Fruit fly (Drosophila melanogaster) whole organism, wandering third instar larva: Measurements from ENCODE around the gene Neurochondrin.

Experiments
- Abd-B ChIP-seq: fragments of >200 bp; optimal IDR thresholded peaks from 2 replicates; lab custom pipeline; 2017; ENCODE audit warnings: missing biosample characterization, missing genetic modification characterization
- CG32264 ChIP-seq: fragments of 200-800 bp; sonication (Bioruptor generic); optimal IDR thresholded peaks from 2 replicates; lab custom pipeline; 2016; ENCODE audit warnings: missing biosample characterization, missing genetic modification characterization
- CG9705 ChIP-seq: fragments of 200-800 bp; sonication (Bioruptor generic); optimal IDR thresholded peaks from 2 replicates; lab custom pipeline; 2018; ENCODE audit warnings: missing biosample characterization, mild to moderate bottlenecking, missing genetic modification characterization
- CrebA ChIP-seq: fragments of 200-800 bp; sonication (Bioruptor generic); optimal IDR thresholded peaks from 2 replicates; lab custom pipeline; 2016; ENCODE audit warnings: missing biosample characterization, mild to moderate bottlenecking, missing genetic modification characterization, borderline replicate concordance
- Dfd ChIP-seq: fragments of >200 bp; optimal IDR thresholded peaks from 2 replicates; lab custom pipeline; 2017; ENCODE audit warnings: missing biosample characterization, missing genetic modification characterization
- Dif ChIP-seq: fragments of 200-275, 200-300 bp; sonication (Bioruptor generic); optimal IDR thresholded peaks from 2 replicates; lab custom pipeline; 2018; ENCODE audit warnings: missing biosample characterization, missing genetic modification characterization; ENCODE audit not compliant: partially characterized antibody
- GATAd ChIP-seq: sonication (Bioruptor generic); optimal IDR thresholded peaks from 2 replicates; lab custom pipeline; 2016; ENCODE audit warnings: missing biosample characterization, missing genetic modification characterization
- HLH106 ChIP-seq: fragments of 200-800 bp; optimal IDR thresholded peaks from 3 replicates; lab custom pipeline; 2019; ENCODE audit warnings: missing biosample characterization, mild to moderate bottlenecking, missing genetic modification characterization, moderate library complexity
- Hnf4 ChIP-seq: fragments of 200-800 bp; sonication (Bioruptor generic); optimal IDR thresholded peaks from 2 replicates; lab custom pipeline; 2016; ENCODE audit warnings: missing biosample characterization, mild to moderate bottlenecking, missing genetic modification characterization
- Hr78 ChIP-seq: fragments of >200 bp; optimal IDR thresholded peaks from 2 replicates; lab custom pipeline; 2017; ENCODE audit warnings: missing biosample characterization, missing genetic modification characterization
- Hr83 ChIP-seq: fragments of 200-300 bp; sonication (Bioruptor generic); optimal IDR thresholded peaks from 2 replicates; lab custom pipeline; 2016; ENCODE audit warnings: missing biosample characterization, mild to moderate bottlenecking, missing genetic modification characterization, moderate library complexity; ENCODE audit not compliant: poor library complexity, severe bottlenecking
- Jra ChIP-seq: sonication (Bioruptor generic); optimal IDR thresholded peaks from 2 replicates; lab custom pipeline; 2016; ENCODE audit warnings: missing biosample characterization, missing genetic modification characterization
- Mio ChIP-seq: sonication (Bioruptor generic); optimal IDR thresholded peaks from 2 replicates; lab custom pipeline; 2016; ENCODE audit warnings: missing biosample characterization, missing genetic modification characterization
- Myc ChIP-seq: fragments of >200 bp; optimal IDR thresholded peaks from 2 replicates; lab custom pipeline; 2017
- N ChIP-seq: fragments of >200 bp; optimal IDR thresholded peaks from 2 replicates; lab custom pipeline; 2018; ENCODE audit warnings: missing biosample characterization, missing external identifiers, missing genetic modification characterization
- OdsH ChIP-seq: fragments of 200-800 bp; sonication (Bioruptor generic); optimal IDR thresholded peaks from 2 replicates; lab custom pipeline; 2016; ENCODE audit warnings: missing biosample characterization, mild to moderate bottlenecking, missing genetic modification characterization
- Rel ChIP-seq, 2 experiments: fragments of 200-800 bp; sonication (Bioruptor generic) in 1 of 2; optimal IDR thresholded peaks; 2 replicates in 1 of 2; 3 replicates in 1 of 2; lab custom pipeline; 2016 to 2019; ENCODE audit warnings: mild to moderate bottlenecking in 2 of 2, missing biosample characterization in 2 of 2, missing genetic modification characterization in 2 of 2, moderate library complexity in 1 of 2
- Sp1 ChIP-seq: fragments of 200-800 bp; sonication (Bioruptor generic); optimal IDR thresholded peaks from 3 replicates; lab custom pipeline; 2019; ENCODE audit warnings: missing biosample characterization, mild to moderate bottlenecking, missing genetic modification characterization, moderate library complexity
- Vsx2 ChIP-seq: fragments of 200-300, 225-300 bp; sonication (Bioruptor generic); optimal IDR thresholded peaks from 2 replicates; lab custom pipeline; 2018; ENCODE audit warnings: missing biosample characterization, missing genetic modification characterization; ENCODE audit not compliant: partially characterized antibody
- br ChIP-seq: fragments of 200-800 bp; sonication (Bioruptor generic); optimal IDR thresholded peaks from 2 replicates; lab custom pipeline; 2016; ENCODE audit warnings: missing biosample characterization, missing genetic modification characterization
- brk ChIP-seq: fragments of 200-800 bp; sonication (Bioruptor generic); optimal IDR thresholded peaks from 2 replicates; lab custom pipeline; 2016; ENCODE audit warnings: missing biosample characterization, mild to moderate bottlenecking, missing genetic modification characterization
- dl ChIP-seq, 2 experiments: fragments of 175-275, 200-275 bp in 1 of 2; fragments of 200-275 bp in 1 of 2; sonication (Bioruptor generic); optimal IDR thresholded peaks; lab custom pipeline; 2018; ENCODE audit warnings: mild to moderate bottlenecking in 2 of 2, missing biosample characterization in 2 of 2, missing genetic modification characterization in 2 of 2, moderate library complexity in 2 of 2; ENCODE audit not compliant: partially characterized antibody in 2 of 2, insufficient read depth in 1 of 2
- dmrt93B ChIP-seq: fragments of 200-800 bp; sonication (Bioruptor generic); optimal IDR thresholded peaks from 2 replicates; lab custom pipeline; 2018; ENCODE audit warnings: missing biosample characterization, mild to moderate bottlenecking, missing genetic modification characterization
- dsf ChIP-seq: sonication (Bioruptor generic); optimal IDR thresholded peaks from 2 replicates; lab custom pipeline; 2016; ENCODE audit warnings: missing biosample characterization, missing genetic modification characterization, borderline replicate concordance
- ey ChIP-seq: fragments of 200-800 bp; sonication (Bioruptor generic); optimal IDR thresholded peaks from 2 replicates; lab custom pipeline; 2016; ENCODE audit warnings: missing biosample characterization, missing genetic modification characterization
- foxo ChIP-seq, 2 experiments: fragments of 200-800 bp; sonication (Bioruptor generic); optimal IDR thresholded peaks; 2 replicates in 1 of 2; 3 replicates in 1 of 2; lab custom pipeline; 2016 to 2017; ENCODE audit warnings: missing biosample characterization in 2 of 2, missing genetic modification characterization in 2 of 2
- fru ChIP-seq: fragments of 200-800 bp; sonication (Bioruptor generic); optimal IDR thresholded peaks from 3 replicates; lab custom pipeline; 2016; ENCODE audit warnings: missing biosample characterization, mild to moderate bottlenecking, missing genetic modification characterization
- h ChIP-seq: fragments of 200-800 bp; sonication (Bioruptor generic); optimal IDR thresholded peaks from 3 replicates; lab custom pipeline; 2016; ENCODE audit warnings: missing biosample characterization, mild to moderate bottlenecking, missing genetic modification characterization
- jim ChIP-seq: fragments of 175-275, 200-325 bp; sonication (Bioruptor generic); optimal IDR thresholded peaks from 2 replicates; lab custom pipeline; 2016; ENCODE audit warnings: missing biosample characterization, mild to moderate bottlenecking, missing genetic modification characterization
- lola ChIP-seq: fragments of >200 bp; optimal IDR thresholded peaks from 2 replicates; lab custom pipeline; 2017; ENCODE audit warnings: missing biosample characterization, missing genetic modification characterization
- pan ChIP-seq: fragments of >200 bp; optimal IDR thresholded peaks from 2 replicates; lab custom pipeline; 2017
- psq ChIP-seq: fragments of 200-800 bp; sonication (Bioruptor generic); optimal IDR thresholded peaks from 3 replicates; lab custom pipeline; 2017; ENCODE audit warnings: missing biosample characterization, mild to moderate bottlenecking, missing genetic modification characterization, moderate library complexity
- rgr ChIP-seq: fragments of 200-800 bp; sonication (Bioruptor generic); optimal IDR thresholded peaks from 3 replicates; lab custom pipeline; 2016; ENCODE audit warnings: missing biosample characterization, mild to moderate bottlenecking, missing genetic modification characterization
- sage ChIP-seq: fragments of 200-800 bp; sonication (Bioruptor generic); optimal IDR thresholded peaks from 2 replicates; lab custom pipeline; 2016; ENCODE audit warnings: missing biosample characterization, mild to moderate bottlenecking, missing genetic modification characterization
- sv ChIP-seq: fragments of 200-800 bp; sonication (Bioruptor generic); optimal IDR thresholded peaks from 3 replicates; lab custom pipeline; 2016; ENCODE audit warnings: missing biosample characterization, missing genetic modification characterization
- tai ChIP-seq: sonication (Bioruptor generic); optimal IDR thresholded peaks from 2 replicates; lab custom pipeline; 2016; ENCODE audit warnings: missing biosample characterization, missing genetic modification characterization
- usp ChIP-seq: fragments of >200 bp; optimal IDR thresholded peaks from 2 replicates; lab custom pipeline; 2017; ENCODE audit warnings: missing biosample characterization, missing genetic modification characterization
- woc ChIP-seq: sonication (Bioruptor generic); optimal IDR thresholded peaks from 2 replicates; lab custom pipeline; 2016; ENCODE audit warnings: missing biosample characterization, mild to moderate bottlenecking, missing genetic modification characterization

Gene Neurochondrin

dm6 chr3R:6427619-6428378 lies 40.4 kb upstream of the Neurochondrin start:
- TF ChIP-seq pan (lab: Kevin White, UChicago), result no peak
- TF ChIP-seq CG32264, result no peak
- no peak for TF ChIP-seq CrebA (GFP tag; lab: Kevin White, UChicago)
- no peak for TF ChIP-seq dsf
- TF ChIP-seq Hr78 (GFP tag; lab: Kevin White, UChicago), result no peak
- no peak for TF ChIP-seq Mio
- TF ChIP-seq fru (GFP tag; lab: Kevin White, UChicago), result peak; percentile 66
- TF ChIP-seq Jra (GFP tag; lab: Kevin White, UChicago), result no peak
- TF ChIP-seq tai, result no peak
- TF ChIP-seq Myc, result no peak
- peak; percentile 8 for TF ChIP-seq br
- TF ChIP-seq CG9705, result no peak
- no peak for TF ChIP-seq lola (GFP tag; lab: Kevin White, UChicago)
- no peak for TF ChIP-seq dmrt93B (GFP tag; lab: Kevin White, UChicago)
- TF ChIP-seq Sp1 (GFP tag; lab: Kevin White, UChicago), result peak; percentile 49
- peak; percentile 33 for TF ChIP-seq woc (GFP tag; lab: Kevin White, UChicago)
- TF ChIP-seq Hr83 (GFP tag; lab: Kevin White, UChicago), result no peak
- TF ChIP-seq OdsH (GFP tag; lab: Kevin White, UChicago), result peak; percentile 28
- TF ChIP-seq usp (GFP tag; lab: Kevin White, UChicago), result no peak
- peak; percentile 26 for TF ChIP-seq sv (GFP tag; lab: Kevin White, UChicago)
- TF ChIP-seq Dif (GFP tag; lab: Kevin White, UChicago), result no peak
- TF ChIP-seq foxo (GFP tag; optimal IDR thresholded peaks at IDR 0.05; lab: Kevin White, UChicago), result peak in 1 of 2 experiments; percentile 56
- TF ChIP-seq dl (GFP tag; optimal IDR thresholded peaks at IDR 0.05; lab: Kevin White, UChicago; ENCODE audit: insufficient read depth in 1 of 2, partially characterized antibody in 2 of 2), result no peak
- no peak for TF ChIP-seq Dfd (GFP tag; lab: Kevin White, UChicago)
- no peak for TF ChIP-seq Abd-B (GFP tag; lab: Kevin White, UChicago)
- TF ChIP-seq Vsx2 (GFP tag; lab: Kevin White, UChicago), result no peak
- no peak for TF ChIP-seq N
- TF ChIP-seq rgr (GFP tag; lab: Kevin White, UChicago), result peak; percentile 62
- TF ChIP-seq psq (GFP tag; lab: Kevin White, UChicago), result peak; percentile 27
- peak; percentile 71 for TF ChIP-seq h (GFP tag; lab: Kevin White, UChicago)
- TF ChIP-seq Rel (GFP tag; optimal IDR thresholded peaks at IDR 0.05; lab: Kevin White, UChicago), result no peak
- TF ChIP-seq Rel (tag; optimal IDR thresholded peaks at IDR 0.05; lab: Kevin White, UChicago), result no peak
- TF ChIP-seq sage (GFP tag; lab: Kevin White, UChicago), result no peak
- TF ChIP-seq jim (GFP tag; lab: Kevin White, UChicago), result no peak
- peak; percentile 5 for TF ChIP-seq brk (GFP tag; lab: Kevin White, UChicago)
- TF ChIP-seq ey, result peak; percentile 43
- TF ChIP-seq Hnf4, result peak; percentile 45
- TF ChIP-seq GATAd (GFP tag; lab: Kevin White, UChicago), result no peak
- TF ChIP-seq HLH106 (tag; lab: Kevin White, UChicago), result peak; percentile 42

DNA sequence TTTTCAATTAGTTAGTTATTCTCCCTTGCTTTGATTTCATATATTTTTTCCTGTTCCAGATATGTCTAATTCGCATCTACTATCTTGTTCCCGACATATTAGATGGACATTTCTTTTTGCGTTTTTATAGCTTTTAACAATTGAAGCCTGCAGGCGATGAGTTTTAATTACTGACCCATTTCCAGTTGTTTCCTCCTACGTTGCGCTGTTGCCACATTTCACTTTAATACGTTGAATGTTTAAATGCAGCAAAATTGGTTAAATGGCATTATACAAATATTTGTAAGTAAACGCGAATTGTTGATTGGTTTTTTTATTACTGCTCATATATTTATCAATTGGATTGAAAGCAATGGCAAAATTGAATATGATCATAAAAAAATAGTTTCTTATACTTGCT lies 39.3 kb upstream of the Neurochondrin start:
- no peak for TF ChIP-seq Hr83 (GFP tag; lab: Kevin White, UChicago)
- TF ChIP-seq Jra (GFP tag; lab: Kevin White, UChicago), result no peak
- no peak for TF ChIP-seq Sp1 (GFP tag; lab: Kevin White, UChicago)
- no peak for TF ChIP-seq usp (GFP tag; lab: Kevin White, UChicago)
- TF ChIP-seq fru (GFP tag; lab: Kevin White, UChicago), result no peak
- TF ChIP-seq Dfd (GFP tag; lab: Kevin White, UChicago), result no peak
- TF ChIP-seq brk (GFP tag; lab: Kevin White, UChicago), result no peak
- TF ChIP-seq CG32264, result no peak
- no peak for TF ChIP-seq tai
- TF ChIP-seq pan (lab: Kevin White, UChicago), result no peak
- TF ChIP-seq jim (GFP tag; lab: Kevin White, UChicago), result no peak
- no peak for TF ChIP-seq Dif (GFP tag; lab: Kevin White, UChicago)
